Worm (Caenorhabditis elegans): ENCODE measurements around the gene cfap-20.
A peak's percentile ranks its signal among the peaks of the same experiment; 100 is the strongest.

The cfap-20 gene

ce11 chrIII:3511808-3512207, 25.5 kb downstream of the cfap-20 start:
- TF ChIP-seq jun-1 (tag; optimal IDR thresholded peaks at IDR 0.05) (no peak), nhr-25 (tag; optimal IDR thresholded peaks at IDR 0.05) (no peak), daf-12 (tag; optimal IDR thresholded peaks at IDR 0.05) (no peak), mml-1 (tag; optimal IDR thresholded peaks at IDR 0.05) (no peak), nhr-43 (tag; optimal IDR thresholded peaks at IDR 0.05; ENCODE audit: poor library complexity, severe bottlenecking) (no peak), zag-1 (tag; optimal IDR thresholded peaks at IDR 0.05) (no peak), nhr-67 (tag; optimal IDR thresholded peaks at IDR 0.05) (no peak), snpc-4 (tag; optimal IDR thresholded peaks at IDR 0.05) (no peak), unc-62 (GFP tag; optimal IDR thresholded peaks at IDR 0.05) (no peak), nhr-237 (tag; optimal IDR thresholded peaks at IDR 0.05) (no peak), nhr-23 (tag; optimal IDR thresholded peaks at IDR 0.05) (no peak), nhr-76 (tag; optimal IDR thresholded peaks at IDR 0.05) (no peak), nhr-28 (tag; optimal IDR thresholded peaks at IDR 0.05) (no peak), eor-1 (tag; optimal IDR thresholded peaks at IDR 0.05) (no peak)

ce11 chrIII:3509908-3510307, 27.4 kb downstream of the cfap-20 start, which contains the start of the genes M01F1.4 and mrpl-35:
TSS of gene M01F1.4 (minus strand) at chrIII:3510033.
TSS of gene mrpl-35 (plus strand) at chrIII:3510237.
- TF ChIP-seq lin-39 (tag; optimal IDR thresholded peaks at IDR 0.05) (peak; percentile 12), unc-62 (GFP tag; optimal IDR thresholded peaks at IDR 0.05) (no peak), skn-1 (tag; optimal IDR thresholded peaks at IDR 0.05) (no peak), egl-5 (tag; optimal IDR thresholded peaks at IDR 0.05) (no peak), snpc-4 (tag; optimal IDR thresholded peaks at IDR 0.05) (peak; percentile 65), pha-4 (tag; optimal IDR thresholded peaks at IDR 0.05) (peak; percentile 95), elt-2 (tag; optimal IDR thresholded peaks at IDR 0.05) (peak; percentile 14), nhr-23 (tag; optimal IDR thresholded peaks at IDR 0.05) (peak; percentile 3), nfya-1 (tag; optimal IDR thresholded peaks at IDR 0.05; ENCODE audit: insufficient read depth) (peak; percentile 87), hmg-11 (tag; optimal IDR thresholded peaks at IDR 0.05) (peak; percentile 45), lin-15B (tag; optimal IDR thresholded peaks at IDR 0.05) (peak; percentile 62), nhr-67 (tag; optimal IDR thresholded peaks at IDR 0.05) (no peak)

DNA sequence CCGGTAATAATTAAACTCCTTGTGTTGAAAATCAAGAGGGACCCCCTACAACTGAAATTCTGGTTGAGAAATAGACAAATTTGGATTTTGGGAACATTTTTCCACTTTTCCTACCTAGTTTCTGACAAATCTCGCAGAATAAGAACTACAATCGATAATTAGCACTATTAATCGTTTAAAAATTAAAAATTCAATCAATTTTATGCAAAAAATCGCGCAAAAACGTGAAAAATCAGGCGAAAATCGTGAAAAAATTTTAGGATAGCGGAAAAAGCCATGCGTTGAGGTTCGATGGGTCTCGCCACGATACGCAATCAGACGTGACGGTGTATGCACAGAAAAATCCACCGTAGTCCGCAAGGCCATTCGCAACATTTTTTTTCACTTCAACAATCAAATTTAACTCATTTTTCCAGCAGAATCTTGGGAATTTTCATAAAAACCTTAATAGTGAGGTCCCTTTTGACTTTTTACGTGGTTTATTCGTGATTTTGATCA, 32.2 kb downstream of the cfap-20 start, which contains the start of gene lias-1:
TSS of gene lias-1 (minus strand) at position 51 of the 498 bp plus-strand sequence.
- TF ChIP-seq pha-4 (tag; optimal IDR thresholded peaks at IDR 0.05) (peak; percentile 91), nhr-43 (tag; optimal IDR thresholded peaks at IDR 0.05; ENCODE audit: poor library complexity, severe bottlenecking) (peak; percentile 18), unc-39 (tag; optimal IDR thresholded peaks at IDR 0.05) (no peak), ceh-16 (tag; optimal IDR thresholded peaks at IDR 0.05) (no peak), nhr-28 (tag; optimal IDR thresholded peaks at IDR 0.05) (no peak), snpc-4 (tag; optimal IDR thresholded peaks at IDR 0.05) (peak; percentile 73), nhr-23 (tag; optimal IDR thresholded peaks at IDR 0.05) (peak; percentile 84), ceh-28 (tag; optimal IDR thresholded peaks at IDR 0.05) (peak; percentile 44), eor-1 (tag; optimal IDR thresholded peaks at IDR 0.05) (no peak), lin-15B (tag; optimal IDR thresholded peaks at IDR 0.05) (peak; percentile 90), hmg-11 (tag; optimal IDR thresholded peaks at IDR 0.05) (peak; percentile 79), ceh-9 (tag; optimal IDR thresholded peaks at IDR 0.05) (no peak), nhr-237 (tag; optimal IDR thresholded peaks at IDR 0.05) (no peak), nhr-12 (tag; optimal IDR thresholded peaks at IDR 0.05) (no peak), zag-1 (tag; optimal IDR thresholded peaks at IDR 0.05) (no peak), aly-2 (tag; optimal IDR thresholded peaks at IDR 0.05) (no peak), pqm-1 (tag; optimal IDR thresholded peaks at IDR 0.05) (peak; percentile 73), tbx-2 (tag; optimal IDR thresholded peaks at IDR 0.05) (no peak), egl-5 (tag; optimal IDR thresholded peaks at IDR 0.05) (peak; percentile 83), daf-12 (tag; optimal IDR thresholded peaks at IDR 0.05) (no peak), ama-1 (optimal IDR thresholded peaks at IDR 0.05) (peak; percentile 68), ztf-11 (tag; optimal IDR thresholded peaks at IDR 0.05) (no peak), R02D3.7 (tag; optimal IDR thresholded peaks at IDR 0.05) (peak; percentile 57), jun-1 (tag; optimal IDR thresholded peaks at IDR 0.05) (peak; percentile 70), elt-2 (tag; optimal IDR thresholded peaks at IDR 0.05) (peak; percentile 47), elt-3 (tag; optimal IDR thresholded peaks at IDR 0.05) (no peak), lin-39 (tag; optimal IDR thresholded peaks at IDR 0.05) (peak; percentile 67), skn-1 (tag; optimal IDR thresholded peaks at IDR 0.05) (peak; percentile 60), nhr-25 (tag; optimal IDR thresholded peaks at IDR 0.05) (peak; percentile 93), egl-27 (tag; optimal IDR thresholded peaks at IDR 0.05) (no peak), nhr-11 (tag; optimal IDR thresholded peaks at IDR 0.05) (no peak), mml-1 (tag; optimal IDR thresholded peaks at IDR 0.05) (no peak), lsy-12 (tag; optimal IDR thresholded peaks at IDR 0.05) (peak; percentile 49), fkh-10 (GFP tag; optimal IDR thresholded peaks at IDR 0.05) (peak; percentile 39), unc-62 (GFP tag; optimal IDR thresholded peaks at IDR 0.05) (no peak), nfya-1 (tag; optimal IDR thresholded peaks at IDR 0.05; ENCODE audit: insufficient read depth) (peak; percentile 94), ZK546.5 (tag; optimal IDR thresholded peaks at IDR 0.05) (no peak), fkh-2 (tag; optimal IDR thresholded peaks at IDR 0.05) (no peak), sea-2 (GFP tag; optimal IDR thresholded peaks at IDR 0.05) (no peak), elt-1 (tag; optimal IDR thresholded peaks at IDR 0.05) (no peak), mdl-1 (tag; optimal IDR thresholded peaks at IDR 0.05) (no peak), ztf-4 (tag; optimal IDR thresholded peaks at IDR 0.05) (peak; percentile 73), nhr-76 (tag; optimal IDR thresholded peaks at IDR 0.05) (no peak), fos-1 (tag; optimal IDR thresholded peaks at IDR 0.05) (no peak), ceh-82 (tag; optimal IDR thresholded peaks at IDR 0.05) (no peak)
